Fruit fly (Drosophila melanogaster) whole organism, embryonic: Measurements from ENCODE around the gene CG11178.

Experiments used
- Aef1 ChIP-seq: fragments of 200-800 bp; sonication (Bioruptor generic); IDR thresholded peaks from 3 replicates; pipeline ENCODE4 v1.3.6; 2022; ENCODE audit warnings: missing biosample characterization, missing genetic modification characterization
- CG17829 ChIP-seq: fragments of 200-800 bp; optimal IDR thresholded peaks from 2 replicates; lab custom pipeline; 2019; ENCODE audit warnings: missing biosample characterization, mild to moderate bottlenecking, missing genetic modification characterization, moderate library complexity
- CG17912 ChIP-seq: fragments of 200-800 bp; sonication (Bioruptor generic); optimal IDR thresholded peaks from 2 replicates; lab custom pipeline; 2018; ENCODE audit warnings: missing biosample characterization, mild to moderate bottlenecking, missing genetic modification characterization
- CG9215 ChIP-seq: fragments of 200-800 bp; sonication (Bioruptor generic); IDR thresholded peaks from 2 replicates; pipeline ENCODE4 v1.3.6; 2022; ENCODE audit warnings: missing biosample characterization, missing genetic modification characterization
- Camta ChIP-seq: fragments of 200-800 bp; sonication (Bioruptor generic); optimal IDR thresholded peaks from 2 replicates; lab custom pipeline; 2016; ENCODE audit warnings: missing biosample characterization, missing genetic modification characterization
- D19B ChIP-seq: fragments of 200-800 bp; sonication (Bioruptor generic); optimal IDR thresholded peaks from 2 replicates; lab custom pipeline; 2017; ENCODE audit warnings: missing biosample characterization, mild to moderate bottlenecking, missing genetic modification characterization
- ERR ChIP-seq: fragments of 200-800 bp; sonication (Bioruptor generic); optimal IDR thresholded peaks from 2 replicates; lab custom pipeline; 2016; ENCODE audit warnings: missing biosample characterization, missing genetic modification characterization
- Elba2 ChIP-seq: fragments of 200-800 bp; sonication (Bioruptor generic); optimal IDR thresholded peaks from 3 replicates; lab custom pipeline; 2016; ENCODE audit warnings: missing biosample characterization, missing genetic modification characterization
- HLH54F ChIP-seq: fragments of 200-800 bp; sonication (Bioruptor generic); optimal IDR thresholded peaks from 3 replicates; lab custom pipeline; 2016; ENCODE audit warnings: missing biosample characterization, missing genetic modification characterization
- chif ChIP-seq, 2 experiments: fragments of 200-800 bp; sonication (Bioruptor generic); optimal IDR thresholded peaks; 3 replicates each; lab custom pipeline; 2016; ENCODE audit warnings: missing biosample characterization in 2 of 2, missing genetic modification characterization in 2 of 2
- crp ChIP-seq, 2 experiments: fragments of 200-800 bp; sonication (Bioruptor generic); optimal IDR thresholded peaks; 2 replicates in 1 of 2; 3 replicates in 1 of 2; lab custom pipeline; 2017; ENCODE audit warnings: missing biosample characterization in 2 of 2, missing genetic modification characterization in 2 of 2, mild to moderate bottlenecking in 1 of 2, moderate library complexity in 1 of 2
- luna ChIP-seq: fragments of 200-800 bp; sonication (Bioruptor generic); optimal IDR thresholded peaks from 2 replicates; lab custom pipeline; 2016; ENCODE audit warnings: missing biosample characterization, missing genetic modification characterization
- seq ChIP-seq: fragments of 200-800 bp; sonication (Bioruptor generic); IDR thresholded peaks from 2 replicates; pipeline ENCODE4 v1.3.6; 2022; ENCODE audit warnings: missing biosample characterization, missing genetic modification characterization

- TF ChIP-seq Elba2 (GFP tag; lab: Kevin White, UChicago) (no peak), CG17829 (tag; lab: Kevin White, UChicago) (no peak), CG17912 (GFP tag; lab: Kevin White, UChicago) (no peak), D19B (GFP tag; lab: Kevin White, UChicago) (no peak), luna (GFP tag; lab: Kevin White, UChicago) (no peak), Aef1 (GFP tag; lab: Robert Waterston, UW) (no peak), seq (no peak), crp (GFP tag; optimal IDR thresholded peaks at IDR 0.05; lab: Kevin White, UChicago) (no peak), CG9215 (GFP tag; lab: Robert Waterston, UW) (no peak), Camta (no peak), chif (GFP tag; optimal IDR thresholded peaks at IDR 0.05; lab: Kevin White, UChicago) (no peak), ERR (no peak), HLH54F (GFP tag; lab: Kevin White, UChicago) (no peak)
These were observed 982 bp upstream of the CG11178 start for dm6 chrX:13604499-13604898.
